Worm (Caenorhabditis elegans): ENCODE results near the gene nhr-254.

- TF ChIP-seq ahr-1 (tag; optimal IDR thresholded peaks at IDR 0.05) (no peak), elt-2 (tag; optimal IDR thresholded peaks at IDR 0.05) (no peak), ref-2 (tag; optimal IDR thresholded peaks at IDR 0.05) (no peak), fkh-10 (GFP tag; optimal IDR thresholded peaks at IDR 0.05) (no peak), hlh-13 (GFP tag; optimal IDR thresholded peaks at IDR 0.05) (no peak), sox-2 (GFP tag; IDR thresholded peaks at IDR 0.05) (no peak), pag-3 (tag; optimal IDR thresholded peaks at IDR 0.05; ENCODE audit: borderline replicate concordance) (no peak), lin-11 (tag; optimal IDR thresholded peaks at IDR 0.05) (no peak), pqm-1 (tag; optimal IDR thresholded peaks at IDR 0.05) (no peak), rnt-1 (tag; optimal IDR thresholded peaks at IDR 0.05) (no peak), mec-3 (tag; optimal IDR thresholded peaks at IDR 0.05; ENCODE audit: borderline replicate concordance) (no peak), nfya-1 (tag; optimal IDR thresholded peaks at IDR 0.05) (no peak)
Measured at ce11 chrV:396309-396708, 3.9 kb downstream of the nhr-254 start, which contains the start of gene nhr-253.
